Fruit fly (Drosophila melanogaster): ENCODE results near the gene Tango1.
A peak's percentile ranks its signal among the peaks of the same experiment; 100 is the strongest.

The Tango1 gene

dm6 chr2L:6613156-6613555 lies 36.0 kb upstream of the Tango1 start:
- no peak for TF ChIP-seq CG34367 (tag; optimal IDR thresholded peaks at IDR 0.05)
- no peak for TF ChIP-seq CG10348 (GFP tag; IDR thresholded peaks at IDR 0.05)
- TF ChIP-seq Pif1B (GFP tag; optimal IDR thresholded peaks at IDR 0.05): no peak
- no peak for TF ChIP-seq gl (tag; optimal IDR thresholded peaks at IDR 0.05)

dm6 chr2L:6614229-6614935 lies 34.8 kb upstream of the Tango1 start:
- TF ChIP-seq Pif1A (GFP tag; optimal IDR thresholded peaks at IDR 0.05): no peak
- no peak for TF ChIP-seq CG13204 (GFP tag; optimal IDR thresholded peaks at IDR 0.05)
- TF ChIP-seq Ets98B (GFP tag; IDR thresholded peaks at IDR 0.05): no peak
- no peak for TF ChIP-seq CG10348 (GFP tag; IDR thresholded peaks at IDR 0.05)
- no peak for TF ChIP-seq CG14655 (GFP tag; optimal IDR thresholded peaks at IDR 0.05)
- TF ChIP-seq D1 (tag; optimal IDR thresholded peaks at IDR 0.05): no peak
- no peak for TF ChIP-seq Snoo (tag; optimal IDR thresholded peaks at IDR 0.05)
- no peak for TF ChIP-seq rn (GFP tag; IDR thresholded peaks at IDR 0.05)
- no peak for TF ChIP-seq CG15710 (tag; optimal IDR thresholded peaks at IDR 0.05)
- TF ChIP-seq fd96Ca (GFP tag; IDR thresholded peaks at IDR 0.05): no peak

DNA sequence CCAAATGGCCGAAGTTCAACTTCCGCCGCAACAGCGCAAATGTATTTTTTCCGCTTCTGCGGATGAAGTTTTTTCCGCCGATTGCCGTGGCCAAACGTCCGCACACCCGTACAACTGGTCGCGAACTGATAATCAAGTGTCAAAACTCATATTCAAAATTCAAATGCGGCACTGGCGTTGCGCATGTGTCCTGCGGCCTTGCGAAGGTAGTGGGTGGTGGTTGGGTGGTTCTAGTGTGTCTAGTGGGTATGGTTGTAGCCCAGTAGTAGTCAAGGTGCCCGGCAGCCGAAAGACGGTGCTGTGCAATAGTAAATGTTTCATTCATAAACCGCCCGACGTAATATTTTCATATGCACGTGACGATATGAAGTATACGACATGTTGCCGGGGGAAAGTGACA lies 27.6 kb upstream of the Tango1 start, which contains the start of gene DIP-iota:
DIP-iota (minus strand) TSS at position 101 of the 400 bp plus-strand sequence.
- no peak for TF ChIP-seq rn (GFP tag; IDR thresholded peaks at IDR 0.05)
- TF ChIP-seq CG8301 (tag; optimal IDR thresholded peaks at IDR 0.05): no peak
- no peak for TF ChIP-seq CG4496 (GFP tag; IDR thresholded peaks at IDR 0.05)
- no peak for TF ChIP-seq CG12605 (GFP tag; IDR thresholded peaks at IDR 0.05)
- no peak for TF ChIP-seq CG9948 (tag; optimal IDR thresholded peaks at IDR 0.05)
- no peak for TF ChIP-seq Pif1A (GFP tag; optimal IDR thresholded peaks at IDR 0.05)
- no peak for TF ChIP-seq CG10348 (GFP tag; IDR thresholded peaks at IDR 0.05)
- TF ChIP-seq Ets98B (GFP tag; IDR thresholded peaks at IDR 0.05): no peak
- TF ChIP-seq CG14655 (GFP tag; optimal IDR thresholded peaks at IDR 0.05): no peak
- no peak for TF ChIP-seq D1 (tag; optimal IDR thresholded peaks at IDR 0.05)
- TF ChIP-seq CG17806 (tag; optimal IDR thresholded peaks at IDR 0.05): no peak
- TF ChIP-seq fd96Ca (GFP tag; IDR thresholded peaks at IDR 0.05): no peak
- no peak for TF ChIP-seq EcR (GFP tag; optimal IDR thresholded peaks at IDR 0.05)
- no peak for TF ChIP-seq CG13204 (GFP tag; optimal IDR thresholded peaks at IDR 0.05)

DNA sequence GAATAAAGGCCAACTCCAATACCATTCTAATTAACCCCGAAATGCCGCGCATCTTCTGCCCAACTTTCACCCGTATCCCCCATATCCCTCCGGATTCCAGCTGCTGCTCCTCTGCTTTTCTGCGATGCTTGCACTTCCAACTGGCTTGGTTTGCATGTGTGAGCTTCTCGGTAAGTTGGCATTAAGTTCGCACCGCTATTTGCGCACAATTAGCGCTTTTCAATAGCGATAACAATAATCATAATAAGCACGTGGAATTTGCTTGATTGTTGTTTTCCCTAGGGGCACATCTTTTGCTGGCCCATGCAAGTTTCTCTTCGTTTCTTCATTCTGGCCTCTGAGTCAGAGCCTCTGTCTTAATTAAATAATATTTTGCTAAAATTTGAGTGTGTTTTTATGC lies 27.2 kb upstream of the Tango1 start:
- TF ChIP-seq CG12605 (GFP tag; IDR thresholded peaks at IDR 0.05) (no peak), EcR (GFP tag; optimal IDR thresholded peaks at IDR 0.05) (no peak), CG13204 (GFP tag; optimal IDR thresholded peaks at IDR 0.05) (no peak), CG8301 (tag; optimal IDR thresholded peaks at IDR 0.05) (no peak), CG15710 (tag; optimal IDR thresholded peaks at IDR 0.05) (no peak), CG34367 (tag; optimal IDR thresholded peaks at IDR 0.05) (no peak), fd96Ca (GFP tag; IDR thresholded peaks at IDR 0.05) (no peak), Ets98B (GFP tag; IDR thresholded peaks at IDR 0.05) (no peak), D1 (tag; optimal IDR thresholded peaks at IDR 0.05) (no peak), rn (GFP tag; IDR thresholded peaks at IDR 0.05) (no peak), CG9948 (tag; optimal IDR thresholded peaks at IDR 0.05) (no peak), CG10348 (GFP tag; IDR thresholded peaks at IDR 0.05) (no peak), CG4496 (GFP tag; IDR thresholded peaks at IDR 0.05) (no peak), Pif1B (GFP tag; optimal IDR thresholded peaks at IDR 0.05) (no peak), CG8159 (tag; optimal IDR thresholded peaks at IDR 0.05) (no peak), Snoo (tag; optimal IDR thresholded peaks at IDR 0.05) (no peak), CG17806 (tag; optimal IDR thresholded peaks at IDR 0.05) (no peak)

- peak; percentile 78 for TF ChIP-seq D1 (tag; optimal IDR thresholded peaks at IDR 0.05)
- no peak for TF ChIP-seq CG4496 (GFP tag; IDR thresholded peaks at IDR 0.05)
These were observed 26.5 kb upstream of the Tango1 start, which contains the start of gene CG34345 for dm6 chr2L:6622642-6623162. CG34345 (plus strand) TSS chr2L:6623112.

dm6 chr2L:6632307-6632706 lies 16.9 kb upstream of the Tango1 start, which contains the start of gene Oatp26F:
Oatp26F (minus strand) TSS chr2L:6632407.
- TF ChIP-seq CG10348 (GFP tag; IDR thresholded peaks at IDR 0.05) (no peak), CG14655 (GFP tag; optimal IDR thresholded peaks at IDR 0.05) (no peak), CG17806 (tag; optimal IDR thresholded peaks at IDR 0.05) (no peak), CG8301 (tag; optimal IDR thresholded peaks at IDR 0.05) (no peak)

DNA sequence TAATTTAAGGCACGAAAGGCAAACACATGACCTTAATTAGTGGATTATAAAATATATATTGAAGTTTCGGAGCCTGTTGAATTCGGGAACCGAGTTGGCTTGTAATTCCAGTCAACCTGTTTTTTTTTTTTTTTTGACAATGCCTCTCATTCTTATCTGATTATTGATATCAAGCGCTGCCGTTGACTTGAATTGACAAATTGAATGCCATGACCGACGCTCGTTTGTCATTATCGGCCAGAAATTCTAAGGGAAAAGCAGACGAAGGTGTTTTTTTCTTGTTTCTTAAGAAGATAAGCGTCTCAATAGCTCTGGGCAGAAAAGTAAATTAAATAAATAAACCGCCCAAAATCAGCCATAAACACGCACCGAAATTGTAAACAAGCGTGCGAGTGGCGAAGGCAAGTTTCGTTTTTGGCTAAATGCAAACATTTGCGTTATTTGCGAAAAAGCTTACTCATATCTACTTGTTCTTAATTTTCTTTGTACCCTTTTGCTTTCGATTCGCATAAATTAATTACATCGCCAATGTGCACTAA lies 5.9 kb upstream of the Tango1 start:
- TF ChIP-seq CG13204 (GFP tag; optimal IDR thresholded peaks at IDR 0.05): no peak
- TF ChIP-seq D1 (tag; optimal IDR thresholded peaks at IDR 0.05): no peak
- no peak for TF ChIP-seq Ets98B (GFP tag; IDR thresholded peaks at IDR 0.05)
- TF ChIP-seq CG12605 (GFP tag; IDR thresholded peaks at IDR 0.05): no peak
- no peak for TF ChIP-seq CG14655 (GFP tag; optimal IDR thresholded peaks at IDR 0.05)
- TF ChIP-seq Pif1A (GFP tag; optimal IDR thresholded peaks at IDR 0.05): no peak
- TF ChIP-seq CG8301 (tag; optimal IDR thresholded peaks at IDR 0.05): no peak
- TF ChIP-seq CG34367 (tag; optimal IDR thresholded peaks at IDR 0.05): no peak
- no peak for TF ChIP-seq Pif1B (GFP tag; optimal IDR thresholded peaks at IDR 0.05)
- no peak for TF ChIP-seq fd96Ca (GFP tag; IDR thresholded peaks at IDR 0.05)
